Worm (Caenorhabditis elegans): ENCODE results near the gene B0491.6.

DNA sequence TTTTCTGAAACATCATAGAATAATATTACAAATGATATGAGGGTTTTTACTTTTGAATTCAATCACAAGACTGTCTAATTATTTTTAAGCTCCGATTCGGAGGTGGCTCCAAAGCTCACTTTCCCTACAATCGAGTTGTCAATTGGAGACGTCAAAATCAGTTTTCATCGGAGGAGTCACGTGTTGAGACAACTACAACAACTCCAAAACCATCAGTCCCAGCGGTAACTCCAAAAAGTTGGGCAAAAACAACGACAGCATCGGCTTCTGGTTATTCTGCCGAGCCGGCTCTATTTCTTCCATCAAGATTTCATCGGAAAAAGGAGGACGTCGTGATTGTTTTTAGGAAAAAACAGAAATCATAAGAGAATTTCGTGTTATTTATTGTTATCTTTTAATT, 36.0 kb upstream of the B0491.6 start:
- TF ChIP-seq cog-1 (tag; optimal IDR thresholded peaks at IDR 0.05) (no peak), klf-2 (GFP tag; conservative IDR thresholded peaks at IDR 0.05) (no peak), med-1 (GFP tag; optimal IDR thresholded peaks at IDR 0.05; ENCODE audit: insufficient read depth) (no peak), T22C8.4 (GFP tag; IDR thresholded peaks at IDR 0.05) (no peak), ztf-29 (GFP tag; IDR thresholded peaks at IDR 0.05) (no peak), flt-1 (GFP tag; IDR thresholded peaks at IDR 0.05) (no peak), ztf-23 (GFP tag; IDR thresholded peaks at IDR 0.05) (no peak)

Measured in whole organism, midembryonic.